Worm (Caenorhabditis elegans): ENCODE data around the gene srh-185.

srh-185 gene

DNA sequence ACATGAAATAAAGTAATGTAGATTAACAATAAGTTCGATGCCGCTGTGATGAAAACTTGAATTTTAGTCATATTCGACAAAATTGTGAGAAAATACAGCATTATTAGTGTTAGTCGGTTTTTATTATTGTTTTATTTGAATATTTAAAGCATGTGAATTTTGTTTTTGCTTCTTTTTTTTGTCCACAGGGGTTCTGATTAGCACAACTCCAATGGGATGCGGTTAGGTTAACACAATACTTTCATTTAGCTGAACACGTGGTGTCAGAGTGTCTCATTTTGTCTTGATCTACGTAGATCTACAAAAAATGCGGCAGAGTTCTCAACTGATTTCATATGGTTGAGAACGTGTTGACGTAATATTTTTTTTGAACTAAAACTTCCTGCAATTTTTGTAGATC lies 3.1 kb downstream of the srh-185 start, which contains the start of gene str-40:
Gene str-40 (minus strand): TSS at position 101 of the 400 bp plus-strand sequence.
- TF ChIP-seq pes-1 (GFP tag; IDR thresholded peaks at IDR 0.05) (no peak), ets-7 (tag; optimal IDR thresholded peaks at IDR 0.05) (no peak), aly-1 (tag; optimal IDR thresholded peaks at IDR 0.05) (no peak), scrt-1 (GFP tag; IDR thresholded peaks at IDR 0.05) (no peak), hmbx-1 (tag; optimal IDR thresholded peaks at IDR 0.05) (no peak), ceh-36 (tag; optimal IDR thresholded peaks at IDR 0.05) (no peak), ama-1 (optimal IDR thresholded peaks at IDR 0.05) (no peak), tra-4 (tag; optimal IDR thresholded peaks at IDR 0.05) (no peak), hmg-4 (GFP tag; optimal IDR thresholded peaks at IDR 0.05) (no peak), sea-1 (GFP tag; conservative IDR thresholded peaks at IDR 0.05) (no peak), ceh-13 (GFP tag; optimal IDR thresholded peaks at IDR 0.05) (no peak), F13C5.2 (tag; optimal IDR thresholded peaks at IDR 0.05) (no peak)

DNA sequence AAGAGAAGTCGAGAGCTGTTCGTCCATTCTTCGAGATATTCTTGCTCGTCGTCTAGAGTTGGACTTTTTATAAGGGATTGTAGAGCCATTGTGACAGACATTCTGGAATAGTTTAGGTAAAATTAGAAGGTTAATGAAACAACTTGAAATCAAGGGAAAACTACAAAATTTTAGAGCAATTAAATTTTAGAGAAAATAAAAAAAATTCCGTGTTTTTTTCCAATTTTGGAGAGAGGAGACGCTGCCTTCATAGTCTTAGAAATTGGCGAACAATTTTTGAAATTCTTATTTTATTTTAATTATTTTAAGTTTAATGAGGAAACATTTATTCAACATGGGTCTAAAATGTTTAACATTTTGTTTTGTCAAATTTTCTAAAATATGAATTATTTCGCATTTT lies 5.5 kb downstream of the srh-185 start, which contains the start of gene C50H11.13:
Gene C50H11.13 (minus strand): TSS at position 101 of the 400 bp plus-strand sequence.
- no peak for TF ChIP-seq ama-1 (optimal IDR thresholded peaks at IDR 0.05)
- TF ChIP-seq ets-7 (tag; optimal IDR thresholded peaks at IDR 0.05) = no peak
- TF ChIP-seq hmg-4 (GFP tag; optimal IDR thresholded peaks at IDR 0.05) = no peak
- TF ChIP-seq tbx-11 (GFP tag; IDR thresholded peaks at IDR 0.05) = no peak
- TF ChIP-seq aly-1 (tag; optimal IDR thresholded peaks at IDR 0.05) = no peak
- TF ChIP-seq ceh-13 (GFP tag; optimal IDR thresholded peaks at IDR 0.05) = no peak
- no peak for TF ChIP-seq flt-1 (GFP tag; IDR thresholded peaks at IDR 0.05)

DNA sequence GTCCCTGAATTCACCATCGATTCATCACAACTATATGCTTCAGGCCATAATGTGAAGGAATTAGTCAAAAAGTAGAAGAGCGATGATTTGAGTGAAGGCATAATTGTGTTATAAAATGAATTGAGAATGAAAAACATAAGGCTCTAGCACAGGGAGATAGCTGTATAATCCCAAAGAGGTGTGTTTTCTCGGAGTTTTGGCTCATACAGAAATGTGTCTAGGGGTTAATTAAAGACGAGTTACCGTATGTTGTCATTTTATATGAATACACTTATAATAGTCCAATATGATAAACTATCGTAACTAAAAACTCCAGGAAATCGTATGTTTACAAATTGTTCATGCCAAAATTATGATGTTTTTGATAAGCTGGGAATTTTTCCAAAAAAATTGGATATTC lies 14.8 kb downstream of the srh-185 start, which contains the start of gene srt-5:
Gene srt-5 (minus strand): TSS at position 101 of the 400 bp plus-strand sequence.
- TF ChIP-seq ama-1 (optimal IDR thresholded peaks at IDR 0.05) = no peak
- TF ChIP-seq B0310.2 (tag; optimal IDR thresholded peaks at IDR 0.05) = no peak
- TF ChIP-seq ets-7 (tag; optimal IDR thresholded peaks at IDR 0.05) = no peak
- no peak for TF ChIP-seq sea-1 (GFP tag; conservative IDR thresholded peaks at IDR 0.05)
- no peak for TF ChIP-seq ceh-13 (GFP tag; optimal IDR thresholded peaks at IDR 0.05)

DNA sequence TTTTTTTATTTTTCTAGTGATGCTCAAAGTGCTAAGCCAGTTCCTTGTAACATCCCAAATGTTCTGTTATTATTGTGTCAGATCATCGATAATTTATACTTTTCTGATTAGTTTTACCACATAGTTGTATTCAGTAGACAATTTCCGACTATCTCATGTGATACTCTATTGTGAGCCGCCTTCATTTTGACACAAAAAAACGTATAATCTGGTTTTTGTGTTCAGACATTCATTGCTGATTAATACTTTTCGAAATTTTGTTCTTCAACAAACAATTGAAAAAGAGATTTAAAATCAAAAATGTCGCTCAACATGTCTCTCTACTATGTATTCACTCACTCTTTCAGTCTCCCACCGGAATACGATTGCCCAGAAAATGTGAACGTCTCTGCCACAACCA lies 15.4 kb downstream of the srh-185 start, which contains the start of gene srt-7:
Gene srt-7 (plus strand): TSS at position 301 of the 400 bp plus-strand sequence.
- TF ChIP-seq flt-1 (GFP tag; IDR thresholded peaks at IDR 0.05) (no peak), hmbx-1 (tag; optimal IDR thresholded peaks at IDR 0.05) (no peak), scrt-1 (GFP tag; IDR thresholded peaks at IDR 0.05) (no peak), ceh-36 (tag; optimal IDR thresholded peaks at IDR 0.05) (no peak), F13C5.2 (tag; optimal IDR thresholded peaks at IDR 0.05) (no peak), ama-1 (optimal IDR thresholded peaks at IDR 0.05) (no peak), tra-4 (tag; optimal IDR thresholded peaks at IDR 0.05) (no peak), pes-1 (GFP tag; IDR thresholded peaks at IDR 0.05) (no peak), B0310.2 (tag; optimal IDR thresholded peaks at IDR 0.05) (no peak), ets-7 (tag; optimal IDR thresholded peaks at IDR 0.05) (no peak), tbx-37 (GFP tag; conservative IDR thresholded peaks at IDR 0.05) (no peak), ceh-13 (GFP tag; optimal IDR thresholded peaks at IDR 0.05) (no peak), aly-1 (tag; optimal IDR thresholded peaks at IDR 0.05) (no peak), hnd-1 (tag; optimal IDR thresholded peaks at IDR 0.05) (no peak), sea-1 (GFP tag; conservative IDR thresholded peaks at IDR 0.05) (no peak), hmg-4 (GFP tag; optimal IDR thresholded peaks at IDR 0.05) (no peak), tbx-11 (GFP tag; IDR thresholded peaks at IDR 0.05) (no peak)

DNA sequence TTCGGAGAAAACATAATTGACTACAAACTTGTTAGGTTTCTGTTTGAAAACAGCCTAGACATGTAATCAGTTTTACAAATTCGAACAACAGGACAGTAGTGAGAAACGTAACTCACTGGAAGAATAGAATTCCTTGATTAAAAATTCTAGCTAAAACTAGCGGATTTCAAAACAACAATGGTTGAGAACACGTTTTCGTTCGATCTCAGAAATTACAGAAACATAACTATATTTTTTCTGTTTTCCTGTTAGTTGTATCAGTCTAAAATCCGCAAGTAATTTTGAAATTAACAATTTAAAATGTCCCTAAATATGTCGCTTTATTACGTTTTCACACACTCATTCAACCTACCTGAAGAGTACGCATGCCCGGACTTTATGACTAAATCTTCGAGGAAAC lies 20.2 kb downstream of the srh-185 start, which contains the start of gene srt-8:
Gene srt-8 (plus strand): TSS at position 301 of the 400 bp plus-strand sequence.
- TF ChIP-seq tbx-11 (GFP tag; IDR thresholded peaks at IDR 0.05) = no peak
- no peak for TF ChIP-seq sea-1 (GFP tag; conservative IDR thresholded peaks at IDR 0.05)
- no peak for TF ChIP-seq hmg-4 (GFP tag; optimal IDR thresholded peaks at IDR 0.05)
- TF ChIP-seq ets-7 (tag; optimal IDR thresholded peaks at IDR 0.05) = no peak
- TF ChIP-seq tra-4 (tag; optimal IDR thresholded peaks at IDR 0.05) = no peak
- no peak for TF ChIP-seq ama-1 (optimal IDR thresholded peaks at IDR 0.05)
- TF ChIP-seq pes-1 (GFP tag; IDR thresholded peaks at IDR 0.05) = no peak
- no peak for TF ChIP-seq ceh-13 (GFP tag; optimal IDR thresholded peaks at IDR 0.05)
- TF ChIP-seq B0310.2 (tag; optimal IDR thresholded peaks at IDR 0.05) = no peak
- TF ChIP-seq hmbx-1 (tag; optimal IDR thresholded peaks at IDR 0.05) = no peak
- TF ChIP-seq hnd-1 (tag; optimal IDR thresholded peaks at IDR 0.05) = no peak
- TF ChIP-seq flt-1 (GFP tag; IDR thresholded peaks at IDR 0.05) = no peak
- no peak for TF ChIP-seq tbx-37 (GFP tag; conservative IDR thresholded peaks at IDR 0.05)
- TF ChIP-seq ceh-36 (tag; optimal IDR thresholded peaks at IDR 0.05) = no peak
- no peak for TF ChIP-seq aly-1 (tag; optimal IDR thresholded peaks at IDR 0.05)
- no peak for TF ChIP-seq scrt-1 (GFP tag; IDR thresholded peaks at IDR 0.05)
- no peak for TF ChIP-seq F13C5.2 (tag; optimal IDR thresholded peaks at IDR 0.05)

DNA sequence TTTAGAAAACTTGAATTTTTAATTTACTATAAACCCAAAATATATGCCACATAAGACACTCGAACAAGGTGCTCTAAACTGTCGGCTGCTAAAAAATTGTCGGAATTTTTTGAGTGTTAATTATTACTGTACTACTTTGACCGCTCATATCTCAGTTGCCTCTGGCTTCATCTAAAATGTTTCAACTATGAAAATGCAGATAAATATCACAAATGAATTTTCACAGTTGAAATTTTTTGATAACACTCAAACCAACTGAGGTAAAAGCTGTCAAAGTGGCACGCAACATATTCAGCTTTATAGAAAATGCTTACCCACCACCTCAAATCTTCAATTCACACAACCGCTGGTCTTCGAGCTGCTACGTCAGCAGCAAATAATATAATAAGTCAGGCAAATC lies 22.7 kb downstream of the srh-185 start, which contains the start of gene acs-21:
Gene acs-21 (plus strand): TSS at position 301 of the 400 bp plus-strand sequence.
- no peak for TF ChIP-seq ets-7 (tag; optimal IDR thresholded peaks at IDR 0.05)
- no peak for TF ChIP-seq pes-1 (GFP tag; IDR thresholded peaks at IDR 0.05)
- no peak for TF ChIP-seq flt-1 (GFP tag; IDR thresholded peaks at IDR 0.05)
- no peak for TF ChIP-seq hmbx-1 (tag; optimal IDR thresholded peaks at IDR 0.05)
- no peak for TF ChIP-seq hnd-1 (tag; optimal IDR thresholded peaks at IDR 0.05)
- no peak for TF ChIP-seq sea-1 (GFP tag; conservative IDR thresholded peaks at IDR 0.05)
- TF ChIP-seq ceh-36 (tag; optimal IDR thresholded peaks at IDR 0.05) = no peak
- TF ChIP-seq aly-1 (tag; optimal IDR thresholded peaks at IDR 0.05) = no peak
- TF ChIP-seq ceh-13 (GFP tag; optimal IDR thresholded peaks at IDR 0.05) = no peak
- TF ChIP-seq B0310.2 (tag; optimal IDR thresholded peaks at IDR 0.05) = no peak

DNA sequence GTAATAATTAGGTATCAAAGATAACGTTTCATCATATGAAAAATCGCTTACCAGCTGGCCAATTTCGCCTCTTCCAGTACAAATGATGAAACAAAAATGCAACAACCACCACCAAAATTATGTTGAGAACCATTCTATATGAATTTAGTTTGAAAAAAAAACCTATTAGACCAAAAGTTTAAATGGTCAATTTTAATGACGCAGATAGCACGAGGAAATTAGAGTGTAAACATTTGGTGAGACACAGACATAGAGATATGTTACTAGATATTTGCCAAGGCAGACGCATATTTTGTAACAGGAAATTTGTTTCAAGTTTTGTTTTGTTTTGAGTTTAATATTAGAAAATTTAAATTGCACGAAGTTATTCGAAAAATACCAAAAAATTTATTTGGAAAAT lies 28.3 kb downstream of the srh-185 start, which contains the start of gene cyp-33C9:
Gene cyp-33C9 (minus strand): TSS at position 211 of the 400 bp plus-strand sequence.
- no peak for TF ChIP-seq pes-1 (GFP tag; IDR thresholded peaks at IDR 0.05)
- no peak for TF ChIP-seq flt-1 (GFP tag; IDR thresholded peaks at IDR 0.05)
- no peak for TF ChIP-seq hnd-1 (tag; optimal IDR thresholded peaks at IDR 0.05)
- TF ChIP-seq F13C5.2 (tag; optimal IDR thresholded peaks at IDR 0.05) = no peak
- TF ChIP-seq ama-1 (optimal IDR thresholded peaks at IDR 0.05) = no peak

DNA sequence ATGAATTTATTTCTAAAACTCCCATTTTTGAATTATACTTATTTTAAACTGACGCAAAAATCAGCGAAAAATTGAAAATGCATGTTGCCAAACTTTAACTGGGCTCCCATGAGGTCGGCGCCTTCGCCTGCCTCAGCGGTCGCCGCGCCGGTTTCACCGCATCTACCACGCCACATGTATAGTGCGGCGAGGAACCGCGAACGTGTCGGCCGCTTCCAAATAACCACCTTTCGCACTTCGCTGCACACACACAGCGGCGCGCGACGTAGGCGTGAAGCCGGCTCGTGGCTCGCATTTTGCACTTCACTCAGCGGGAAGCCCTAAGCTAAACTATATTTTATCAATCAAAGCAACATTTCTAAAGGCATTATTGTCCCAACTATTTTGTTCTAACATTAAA lies 34.5 kb downstream of the srh-185 start:
- no peak for TF ChIP-seq scrt-1 (GFP tag; IDR thresholded peaks at IDR 0.05)
